Worm (Caenorhabditis elegans): ENCODE data around the gene srbc-56.
"Not testable (repeated sequence)": the region's sequence is repeated elsewhere in the genome, so short reads cannot be mapped to it uniquely, and the experiment has no call there.

The srbc-56 gene

DNA sequence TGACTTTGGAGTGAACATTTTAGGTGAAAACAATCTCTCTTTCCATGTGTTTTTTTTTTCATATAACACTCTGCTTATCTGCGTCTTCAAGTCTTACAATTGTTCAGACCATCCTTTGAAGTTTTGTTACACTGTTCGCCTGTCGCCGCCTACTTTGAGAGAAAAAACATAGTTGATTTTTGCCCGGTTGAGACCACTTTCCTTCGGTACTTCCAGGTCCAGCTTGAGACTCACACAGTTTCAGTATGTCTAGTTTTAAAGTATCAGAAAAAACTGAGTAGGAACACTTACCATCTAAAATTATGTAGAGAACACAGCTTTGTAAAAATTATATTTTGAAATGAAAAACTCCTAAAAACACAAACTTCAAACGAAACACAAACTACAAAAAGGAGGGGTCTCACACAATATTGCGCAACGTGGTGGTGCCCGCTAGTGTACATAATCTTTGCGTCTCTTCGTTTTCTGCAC is 15.5 kb downstream of the srbc-56 start, which contains the start of the genes fbxa-69 and F54B8.4:
TSS of gene fbxa-69 (minus strand) at position 10 of the 471 bp plus-strand sequence.
TSS of gene F54B8.4 (plus strand) at position 421 of the 471 bp plus-strand sequence.
- TF ChIP-seq flh-1 (GFP tag; optimal IDR thresholded peaks at IDR 0.05) = no peak
- TF ChIP-seq lin-13 (tag; optimal IDR thresholded peaks at IDR 0.05) = no peak
- no peak for TF ChIP-seq hlh-1 (tag; optimal IDR thresholded peaks at IDR 0.05)
- TF ChIP-seq sem-2 (GFP tag; optimal IDR thresholded peaks at IDR 0.05) = no peak
- no peak for TF ChIP-seq lin-32 (GFP tag; optimal IDR thresholded peaks at IDR 0.05)
- peak; percentile 19 for TF ChIP-seq zip-8 (tag; optimal IDR thresholded peaks at IDR 0.05)
- TF ChIP-seq bed-3 (GFP tag; optimal IDR thresholded peaks at IDR 0.05) = no peak

DNA sequence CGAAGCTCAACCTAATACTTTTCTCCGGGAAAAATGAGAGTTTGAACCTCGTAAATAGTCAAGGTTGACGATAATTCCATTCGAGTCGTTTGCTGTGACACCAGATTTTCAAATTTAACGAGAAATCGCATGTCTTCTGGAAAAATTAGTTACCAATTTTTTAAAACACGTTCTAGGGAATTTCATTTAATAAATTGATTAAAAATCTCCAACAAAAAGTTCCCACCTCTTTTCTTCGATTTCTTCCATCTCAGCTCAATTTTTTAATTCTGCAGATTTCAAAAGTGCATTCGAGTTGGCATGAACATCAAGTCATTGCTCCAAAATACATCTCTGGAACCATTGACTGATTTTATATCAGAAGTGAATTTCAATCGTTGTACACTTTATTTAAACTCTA is 19.5 kb downstream of the srbc-56 start, which contains the start of gene nhr-282:
TSS of gene nhr-282 (plus strand) at position 301 of the 400 bp plus-strand sequence.
- TF ChIP-seq lin-32 (GFP tag; optimal IDR thresholded peaks at IDR 0.05); blmp-1 (tag; optimal IDR thresholded peaks at IDR 0.05); mep-1 (tag; optimal IDR thresholded peaks at IDR 0.05): not testable (repeated sequence)

DNA sequence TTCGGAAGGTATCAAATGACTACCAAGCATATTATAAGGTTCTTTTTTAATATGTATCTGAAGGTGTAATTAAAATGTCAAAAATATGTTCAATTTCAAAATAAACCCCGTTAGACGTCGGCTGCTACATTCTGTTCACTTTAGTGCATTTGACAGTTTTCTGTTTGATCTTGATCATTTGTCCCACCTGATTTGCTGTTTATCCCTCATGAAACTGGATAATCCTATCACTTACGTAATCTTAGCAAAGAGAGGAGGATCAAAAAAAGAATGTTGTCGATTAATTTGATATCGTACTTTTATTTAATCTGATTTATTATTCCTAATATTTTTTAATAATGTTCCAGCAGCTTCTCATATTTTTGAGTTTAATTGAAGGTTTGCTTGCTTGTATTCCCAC is 21.0 kb downstream of the srbc-56 start, which contains the start of gene F54B8.1:
TSS of gene F54B8.1 (plus strand) at position 301 of the 400 bp plus-strand sequence.
- TF ChIP-seq zip-8 (tag; optimal IDR thresholded peaks at IDR 0.05) (no peak), nhr-12 (tag; optimal IDR thresholded peaks at IDR 0.05) (no peak), elt-1 (tag; optimal IDR thresholded peaks at IDR 0.05; ENCODE audit: borderline replicate concordance, insufficient read depth) (no peak), nhr-28 (tag; optimal IDR thresholded peaks at IDR 0.05) (no peak), unc-120 (tag; optimal IDR thresholded peaks at IDR 0.05; ENCODE audit: poor library complexity, severe bottlenecking) (no peak), mls-2 (tag; optimal IDR thresholded peaks at IDR 0.05) (no peak), sptf-1 (tag; optimal IDR thresholded peaks at IDR 0.05) (no peak), M03D4.4 (tag; optimal IDR thresholded peaks at IDR 0.05) (no peak), mab-5 (tag; optimal IDR thresholded peaks at IDR 0.05) (no peak), snpc-4 (tag; optimal IDR thresholded peaks at IDR 0.05) (no peak), unc-39 (tag; optimal IDR thresholded peaks at IDR 0.05) (no peak), blmp-1 (tag; optimal IDR thresholded peaks at IDR 0.05) (no peak), bed-3 (GFP tag; optimal IDR thresholded peaks at IDR 0.05) (no peak), lin-13 (tag; optimal IDR thresholded peaks at IDR 0.05) (no peak)

DNA sequence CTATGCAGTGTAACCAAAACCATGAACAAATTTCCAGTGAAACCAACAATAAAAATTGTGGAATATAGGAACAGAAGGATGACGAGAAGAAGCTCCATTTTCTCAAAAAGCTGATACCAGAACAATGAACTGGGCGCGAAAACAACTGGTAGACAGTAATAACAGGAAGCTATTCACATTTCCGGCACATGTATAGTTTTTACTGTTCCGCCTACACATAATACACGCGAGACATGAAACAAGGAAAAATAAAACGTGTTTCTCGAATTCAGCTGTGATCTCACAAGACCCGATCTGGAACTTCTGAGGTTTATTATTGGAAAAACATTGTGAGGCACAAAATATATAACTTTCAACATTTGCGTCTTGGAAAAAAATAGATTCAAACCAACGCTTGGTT is 21.9 kb downstream of the srbc-56 start, which contains the start of gene srsx-36:
TSS of gene srsx-36 (minus strand) at position 101 of the 400 bp plus-strand sequence.
- TF ChIP-seq M03D4.4 (tag; optimal IDR thresholded peaks at IDR 0.05) (no peak), ceh-83 (GFP tag; optimal IDR thresholded peaks at IDR 0.05) (no peak), lin-13 (tag; optimal IDR thresholded peaks at IDR 0.05) (no peak), nhr-12 (tag; optimal IDR thresholded peaks at IDR 0.05) (no peak), tbx-8 (GFP tag; optimal IDR thresholded peaks at IDR 0.05) (no peak), ceh-39 (tag; optimal IDR thresholded peaks at IDR 0.05) (no peak), zip-8 (tag; optimal IDR thresholded peaks at IDR 0.05) (no peak)

DNA sequence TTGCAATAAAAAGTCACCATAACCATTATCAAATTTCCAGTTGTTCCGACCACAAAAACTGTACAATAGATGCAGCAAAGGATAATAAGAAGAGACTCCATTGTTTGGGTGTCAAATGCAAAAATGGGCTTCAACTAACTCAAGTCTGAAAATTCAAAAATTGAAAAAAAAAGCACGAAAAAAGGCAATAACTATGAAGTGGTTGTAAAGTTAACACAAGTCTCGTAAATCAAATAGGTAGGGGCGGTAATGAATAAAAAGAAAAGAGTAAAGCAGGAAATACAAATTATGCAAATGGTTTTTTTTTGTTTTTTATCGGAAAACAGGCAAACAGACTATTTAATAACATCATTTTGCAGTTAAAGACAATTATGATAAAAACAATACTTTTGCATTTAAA is 24.1 kb downstream of the srbc-56 start, which contains the start of gene srsx-38:
TSS of gene srsx-38 (minus strand) at position 101 of the 400 bp plus-strand sequence.
- not testable (repeated sequence) for TF ChIP-seq elt-1 (tag; optimal IDR thresholded peaks at IDR 0.05; ENCODE audit: borderline replicate concordance, insufficient read depth); cnd-1 (tag; optimal IDR thresholded peaks at IDR 0.05); unc-120 (tag; optimal IDR thresholded peaks at IDR 0.05; ENCODE audit: poor library complexity, severe bottlenecking)

DNA sequence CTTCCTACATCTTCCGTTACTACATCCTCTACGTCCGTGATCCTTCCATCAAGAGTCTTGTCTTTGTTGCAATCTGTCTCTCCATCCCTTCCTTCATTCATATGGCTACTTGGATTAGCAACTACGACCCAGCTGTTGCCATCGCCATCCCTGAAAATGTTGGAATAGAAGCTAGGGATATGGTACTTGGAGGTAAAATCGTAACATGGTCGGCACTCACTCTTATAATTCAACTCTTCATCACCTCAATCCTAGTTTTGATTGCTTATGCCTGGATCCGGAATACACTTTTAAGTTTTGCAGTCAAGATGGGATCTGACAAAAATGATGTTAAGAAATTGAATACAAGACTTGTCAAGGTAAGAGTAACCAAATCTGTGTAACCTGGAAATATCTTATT is 27.7 kb downstream of the srbc-56 start, which contains the start of gene T26E4.18:
TSS of gene T26E4.18 (minus strand) at position 101 of the 400 bp plus-strand sequence.
- not testable (repeated sequence) for TF ChIP-seq elt-1 (tag; optimal IDR thresholded peaks at IDR 0.05; ENCODE audit: borderline replicate concordance, insufficient read depth); sptf-1 (tag; optimal IDR thresholded peaks at IDR 0.05); elt-3 (tag; optimal IDR thresholded peaks at IDR 0.05)

DNA sequence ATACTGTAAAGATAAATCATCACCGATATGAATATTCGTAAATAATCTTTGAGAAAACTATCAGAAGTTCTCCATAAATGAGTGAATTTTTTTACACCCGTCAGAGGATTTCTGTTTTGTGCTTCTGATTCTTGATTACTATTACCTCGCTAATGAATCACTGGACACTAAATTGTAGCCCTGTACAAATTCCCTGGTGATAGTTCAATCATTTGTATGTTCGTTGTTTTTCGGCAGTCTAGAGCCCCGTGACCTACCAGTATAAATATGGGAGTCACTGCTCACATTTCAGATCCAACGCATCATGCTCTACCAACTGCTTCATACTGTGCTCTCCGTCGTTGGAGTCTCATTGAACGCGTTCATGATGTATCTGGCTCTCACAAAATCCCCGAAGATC is 28.4 kb downstream of the srbc-56 start, which contains the start of gene srd-27:
TSS of gene srd-27 (plus strand) at position 301 of the 400 bp plus-strand sequence.
- not testable (repeated sequence) for TF ChIP-seq ceh-39, pha-4, elt-3 (tag; optimal IDR thresholded peaks at IDR 0.05)

Data from whole organism, mixed stage, embryonic.